Worm (Caenorhabditis elegans): ENCODE measurements around the gene T01D1.3.

DNA sequence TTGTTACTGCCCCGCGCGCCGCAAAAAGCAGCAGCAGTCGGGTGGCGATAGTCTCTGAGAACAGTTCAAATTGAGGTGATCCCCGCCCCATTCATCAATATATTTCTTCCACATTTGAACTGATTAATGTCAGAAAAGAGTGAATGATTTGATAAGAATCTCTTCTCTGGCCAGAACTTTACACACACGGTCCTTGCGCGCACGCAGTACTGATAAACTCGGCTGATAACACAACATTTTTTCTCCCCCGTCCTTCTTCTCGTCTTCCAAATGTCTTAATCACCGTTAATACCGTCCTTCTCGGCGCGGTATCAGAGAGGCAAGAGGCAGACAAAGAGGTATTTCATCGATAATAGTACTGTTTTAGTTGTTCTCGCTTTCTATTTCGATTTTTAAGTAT is 13.6 kb downstream of the T01D1.3 start, which contains the start of gene etr-1:
- TF ChIP-seq tab-1 (GFP tag; IDR thresholded peaks at IDR 0.05) (no peak), med-1 (GFP tag; optimal IDR thresholded peaks at IDR 0.05; ENCODE audit: insufficient read depth) (no peak), ref-1 (GFP tag; conservative IDR thresholded peaks at IDR 0.05) (no peak), flt-1 (GFP tag; IDR thresholded peaks at IDR 0.05) (no peak)
